Worm (Caenorhabditis elegans) whole organism, L2 larva: ENCODE measurements around the gene tag-243.

ENCODE experiments used
- C34F6.9 ChIP-seq: fragments of 150-350 bp; optimal IDR thresholded peaks from 2 replicates; lab custom pipeline; 2014; ENCODE audit warnings: missing biosample characterization, missing genetic modification characterization
- F13H6.1 ChIP-seq: sonication (generic microtip); optimal IDR thresholded peaks from 2 replicates; lab custom pipeline; 2016; ENCODE audit warnings: missing genetic modification characterization, missing compliant biosample characterization
- R02D3.7 ChIP-seq: fragments of 150-350 bp; optimal IDR thresholded peaks from 2 replicates; lab custom pipeline; 2014; ENCODE audit warnings: missing biosample characterization, missing genetic modification characterization
- Y55F3AM.14 ChIP-seq: fragments of 200-800 bp; sonication (Bioruptor generic); optimal IDR thresholded peaks from 2 replicates; lab custom pipeline; 2018; ENCODE audit warnings: mild to moderate bottlenecking, missing genetic modification characterization, missing compliant biosample characterization
- alr-1 ChIP-seq: fragments of 150-350 bp; optimal IDR thresholded peaks from 2 replicates; lab custom pipeline; 2014; ENCODE audit warnings: missing biosample characterization, missing genetic modification characterization
- aly-2 ChIP-seq: fragments of 150-350 bp; optimal IDR thresholded peaks from 2 replicates; lab custom pipeline; 2014; ENCODE audit warnings: missing biosample characterization, missing genetic modification characterization
- ama-1 ChIP-seq: fragments of 150-350 bp; optimal IDR thresholded peaks from 2 replicates; lab custom pipeline; 2018; ENCODE audit warnings: inconsistent platforms
- blmp-1 ChIP-seq: sonication (generic microtip); optimal IDR thresholded peaks from 2 replicates; lab custom pipeline; 2017; ENCODE audit warnings: missing genetic modification characterization, mild to moderate bottlenecking, missing compliant biosample characterization, antibody characterized with exemption, moderate library complexity; ENCODE audit not compliant: insufficient read depth
- ceh-82 ChIP-seq: fragments of 150-350 bp; optimal IDR thresholded peaks from 2 replicates; lab custom pipeline; 2014; ENCODE audit warnings: missing biosample characterization, missing genetic modification characterization
- egl-27 ChIP-seq: sonication (generic microtip); optimal IDR thresholded peaks from 3 replicates; lab custom pipeline; 2017; ENCODE audit warnings: missing biosample characterization, missing genetic modification reagents, missing genetic modification characterization
- elt-1 ChIP-seq: fragments of 150-350 bp; optimal IDR thresholded peaks from 2 replicates; lab custom pipeline; 2014; ENCODE audit warnings: missing biosample characterization, missing genetic modification characterization
- fos-1 ChIP-seq: fragments of 150-350 bp; optimal IDR thresholded peaks from 2 replicates; lab custom pipeline; 2014; ENCODE audit warnings: missing biosample characterization, missing genetic modification characterization
- lin-11 ChIP-seq: fragments of 150-350 bp; sonication (generic microtip); optimal IDR thresholded peaks from 2 replicates; lab custom pipeline; 2014; ENCODE audit warnings: missing biosample characterization, missing genetic modification characterization, inconsistent platforms, mixed read lengths
- lin-13 ChIP-seq: fragments of 150-350 bp; optimal IDR thresholded peaks from 2 replicates; lab custom pipeline; 2014; ENCODE audit warnings: missing biosample characterization, missing genetic modification reagents, missing genetic modification characterization
- lsy-2 ChIP-seq, 2 experiments: fragments of 150-350 bp in 1 of 2; sonication (generic microtip) in 1 of 2; optimal IDR thresholded peaks; 2 replicates each; lab custom pipeline; 2014 to 2017; ENCODE audit warnings: missing biosample characterization in 2 of 2, missing genetic modification characterization in 2 of 2
- mab-5 ChIP-seq: fragments of 150-350 bp; optimal IDR thresholded peaks from 2 replicates; lab custom pipeline; 2014; ENCODE audit warnings: missing biosample characterization, missing genetic modification characterization
- mbf-1 ChIP-seq: sonication (generic microtip); optimal IDR thresholded peaks from 2 replicates; lab custom pipeline; 2017; ENCODE audit warnings: missing biosample characterization, missing genetic modification characterization
- mdl-1 ChIP-seq, 2 experiments: fragments of 150-350 bp in 1 of 2; sonication (generic microtip) in 1 of 2; optimal IDR thresholded peaks; 2 replicates each; lab custom pipeline; 2017; ENCODE audit warnings: missing biosample characterization in 2 of 2, missing genetic modification characterization in 2 of 2
- nhr-129 ChIP-seq: fragments of 150-350 bp; optimal IDR thresholded peaks from 2 replicates; lab custom pipeline; 2014; ENCODE audit warnings: missing biosample characterization, missing genetic modification characterization
- nhr-21 ChIP-seq: fragments of 150-350 bp; optimal IDR thresholded peaks from 2 replicates; lab custom pipeline; 2014; ENCODE audit warnings: missing biosample characterization, missing genetic modification characterization
- nhr-23 ChIP-seq: fragments of 150-350 bp; optimal IDR thresholded peaks from 2 replicates; lab custom pipeline; 2014; ENCODE audit warnings: missing biosample characterization, missing genetic modification reagents, missing genetic modification characterization
- nhr-237 ChIP-seq: fragments of 150-350 bp; optimal IDR thresholded peaks from 2 replicates; lab custom pipeline; 2014; ENCODE audit warnings: missing biosample characterization, missing genetic modification characterization
- nhr-25 ChIP-seq: fragments of 150-350 bp; sonication (generic microtip); optimal IDR thresholded peaks from 3 replicates; lab custom pipeline; 2014; ENCODE audit warnings: missing biosample characterization, missing genetic modification characterization
- nhr-6 ChIP-seq: fragments of 150-350 bp; optimal IDR thresholded peaks from 2 replicates; lab custom pipeline; 2014; ENCODE audit warnings: missing biosample characterization, missing genetic modification characterization
- peb-1 ChIP-seq: fragments of 150-350 bp; optimal IDR thresholded peaks from 2 replicates; lab custom pipeline; 2014; ENCODE audit warnings: missing biosample characterization, missing genetic modification characterization
- sem-4 ChIP-seq: fragments of 150-350 bp; optimal IDR thresholded peaks from 2 replicates; lab custom pipeline; 2014; ENCODE audit warnings: missing biosample characterization, missing genetic modification reagents, missing genetic modification characterization
- skn-1 ChIP-seq: sonication (generic microtip); optimal IDR thresholded peaks from 2 replicates; lab custom pipeline; 2017; ENCODE audit warnings: missing biosample characterization, missing genetic modification characterization
- sma-9 ChIP-seq, 2 experiments: fragments of 150-350 bp in 1 of 2; sonication (generic microtip) in 1 of 2; optimal IDR thresholded peaks; 2 replicates each; lab custom pipeline; 2014 to 2016; ENCODE audit warnings: missing genetic modification characterization in 2 of 2, mild to moderate bottlenecking in 1 of 2, missing biosample characterization in 1 of 2, missing compliant biosample characterization in 1 of 2, missing genetic modification reagents in 1 of 2, moderate library complexity in 1 of 2
- snpc-4 ChIP-seq: fragments of 150-350 bp; optimal IDR thresholded peaks from 2 replicates; lab custom pipeline; 2014; ENCODE audit warnings: missing biosample characterization, missing genetic modification characterization
- unc-62 ChIP-seq: fragments of 150-350 bp; optimal IDR thresholded peaks from 2 replicates; lab custom pipeline; 2014; ENCODE audit warnings: missing biosample characterization, missing genetic modification reagents, missing genetic modification characterization
- zag-1 ChIP-seq: fragments of 150-350 bp; optimal IDR thresholded peaks from 2 replicates; lab custom pipeline; 2014; ENCODE audit warnings: missing biosample characterization, missing genetic modification characterization
- ztf-1 ChIP-seq: fragments of 200-800 bp; sonication (Bioruptor generic); conservative IDR thresholded peaks from 2 replicates; pipeline ENCODE4 v1.3.6; 2022; ENCODE audit warnings: missing genetic modification characterization, missing compliant biosample characterization
- ztf-11 ChIP-seq: sonication (generic microtip); optimal IDR thresholded peaks from 2 replicates; lab custom pipeline; 2017; ENCODE audit warnings: missing biosample characterization, missing genetic modification characterization
- ztf-4 ChIP-seq: fragments of 150-350 bp; optimal IDR thresholded peaks from 2 replicates; lab custom pipeline; 2014; ENCODE audit warnings: missing biosample characterization, missing genetic modification characterization

Gene tag-243

ce11 chrIII:4688356-4688755, at the start of gene tag-243:
Gene tag-243 (minus strand): TSS chrIII:4688456.
- TF ChIP-seq nhr-21 (tag; lab: Kevin White, UChicago) (no peak), alr-1 (tag; lab: Kevin White, UChicago) (no peak), nhr-23 (tag; lab: Kevin White, UChicago) (no peak), nhr-237 (tag; lab: Kevin White, UChicago) (no peak), skn-1 (tag; lab: Kevin White, UChicago) (no peak), ztf-1 (GFP tag; lab: Robert Waterston, UW) (no peak), lin-13 (GFP tag; lab: Kevin White, UChicago) (no peak), nhr-6 (tag; lab: Kevin White, UChicago) (no peak), unc-62 (GFP tag; lab: Kevin White, UChicago) (no peak), mab-5 (tag; lab: Kevin White, UChicago) (no peak), sma-9 (GFP tag; optimal IDR thresholded peaks at IDR 0.05; lab: Kevin White, UChicago) (no peak), sma-9 (tag; optimal IDR thresholded peaks at IDR 0.05; lab: Kevin White, UChicago) (no peak)

ce11 chrIII:4735443-4735842, 47.2 kb upstream of the tag-243 start, which contains the start of gene F17C8.7:
Gene F17C8.7 (plus strand): TSS chrIII:4735743.
- TF ChIP-seq elt-1 (tag; lab: Kevin White, UChicago) (no peak), mbf-1 (no peak), nhr-25 (tag; lab: Kevin White, UChicago) (no peak), Y55F3AM.14 (GFP tag; lab: Kevin White, UChicago) (no peak), aly-2 (no peak), F13H6.1 (tag; lab: Kevin White, UChicago) (no peak), lin-11 (tag; lab: Kevin White, UChicago) (no peak), sem-4 (tag; lab: Kevin White, UChicago) (no peak), nhr-21 (tag; lab: Kevin White, UChicago) (no peak), ztf-4 (tag; lab: Kevin White, UChicago) (no peak), egl-27 (tag; lab: Kevin White, UChicago) (no peak), peb-1 (tag; lab: Kevin White, UChicago) (no peak), mdl-1 (tag; optimal IDR thresholded peaks at IDR 0.05; lab: Kevin White, UChicago) (no peak), zag-1 (tag; lab: Kevin White, UChicago) (no peak), ztf-11 (no peak), nhr-6 (tag; lab: Kevin White, UChicago) (no peak)
- TF ChIP-seq, all 48 proteins: peak for 0

- TF ChIP-seq ama-1 (no peak), aly-2 (no peak), nhr-129 (tag; lab: Kevin White, UChicago) (no peak), lin-11 (tag; lab: Kevin White, UChicago) (no peak), peb-1 (tag; lab: Kevin White, UChicago) (no peak), sma-9 (GFP tag; optimal IDR thresholded peaks at IDR 0.05; lab: Kevin White, UChicago) (no peak), sma-9 (tag; optimal IDR thresholded peaks at IDR 0.05; lab: Kevin White, UChicago) (no peak), F13H6.1 (tag; lab: Kevin White, UChicago) (no peak), nhr-237 (tag; lab: Kevin White, UChicago) (no peak), nhr-23 (tag; lab: Kevin White, UChicago) (no peak), ztf-1 (GFP tag; lab: Robert Waterston, UW) (no peak), R02D3.7 (tag; lab: Kevin White, UChicago) (no peak)
Measured at ce11 chrIII:4734056-4734455, 45.8 kb upstream of the tag-243 start, which contains the start of gene F17C8.9. Gene F17C8.9 (plus strand): TSS chrIII:4734356.

ce11 chrIII:4731295-4731988, 43.2 kb upstream of the tag-243 start, which contains the start of gene F17C8.3:
Gene F17C8.3 (plus strand): TSS chrIII:4731938.
- TF ChIP-seq mab-5 (tag; lab: Kevin White, UChicago) (peak; percentile 32), ceh-82 (tag; lab: Kevin White, UChicago) (no peak), fos-1 (tag; lab: Kevin White, UChicago) (no peak), sma-9 (GFP tag; optimal IDR thresholded peaks at IDR 0.05; lab: Kevin White, UChicago) (peak; percentile 56), sma-9 (tag; optimal IDR thresholded peaks at IDR 0.05; lab: Kevin White, UChicago) (no peak), nhr-129 (tag; lab: Kevin White, UChicago) (peak; percentile 15), unc-62 (GFP tag; lab: Kevin White, UChicago) (no peak), blmp-1 (tag; lab: Kevin White, UChicago) (no peak), F13H6.1 (tag; lab: Kevin White, UChicago) (peak; percentile 73), lsy-2 (tag; optimal IDR thresholded peaks at IDR 0.05; lab: Kevin White, UChicago) (peak in 1 of 2 experiments; percentile 56), ztf-1 (GFP tag; lab: Robert Waterston, UW) (no peak), alr-1 (tag; lab: Kevin White, UChicago) (no peak), nhr-21 (tag; lab: Kevin White, UChicago) (no peak), C34F6.9 (peak; percentile 47), nhr-6 (tag; lab: Kevin White, UChicago) (no peak), snpc-4 (tag; lab: Kevin White, UChicago) (no peak)
- TF ChIP-seq, all 48 proteins: peak for 6
